Worm (Caenorhabditis elegans): ENCODE results near the gene dhhc-4.

- TF ChIP-seq lsy-2 (tag; optimal IDR thresholded peaks at IDR 0.05) (no peak), lir-3 (tag; optimal IDR thresholded peaks at IDR 0.05; ENCODE audit: poor library complexity) (no peak), sup-37 (GFP tag; optimal IDR thresholded peaks at IDR 0.05) (no peak), ztf-4 (tag; optimal IDR thresholded peaks at IDR 0.05) (no peak), nhr-77 (tag; optimal IDR thresholded peaks at IDR 0.05) (no peak), ceh-82 (tag; optimal IDR thresholded peaks at IDR 0.05) (no peak), tbx-2 (tag; optimal IDR thresholded peaks at IDR 0.05) (no peak)
These were observed 45.4 kb upstream of the dhhc-4 start for ce11 chrIII:9912998-9913397.

Data from whole organism, L1 larva.